Worm (Caenorhabditis elegans) whole organism, early embryonic: Measurements from ENCODE around the gene mam-2.

Experiments used
- F13C5.2 ChIP-seq: sonication (generic microtip); optimal IDR thresholded peaks from 2 replicates; lab custom pipeline; 2017; ENCODE audit warnings: mild to moderate bottlenecking, missing genetic modification characterization, inconsistent platforms, missing compliant biosample characterization
- aly-1 ChIP-seq: sonication (generic microtip); optimal IDR thresholded peaks from 2 replicates; lab custom pipeline; 2016; ENCODE audit warnings: missing genetic modification characterization, missing compliant biosample characterization
- ama-1 ChIP-seq: fragments of 150-350 bp; optimal IDR thresholded peaks from 2 replicates; lab custom pipeline; 2014
- flt-1 ChIP-seq: fragments of 200-800 bp; sonication (Bioruptor generic); IDR thresholded peaks from 2 replicates; pipeline ENCODE4 v1.3.6; 2022; ENCODE audit warnings: missing genetic modification characterization, missing compliant biosample characterization
- hmg-4 ChIP-seq: fragments of 200-800 bp; sonication (Bioruptor generic); optimal IDR thresholded peaks from 2 replicates; lab custom pipeline; 2018; ENCODE audit warnings: mild to moderate bottlenecking, missing genetic modification characterization, missing compliant biosample characterization
- hnd-1 ChIP-seq: sonication (generic microtip); optimal IDR thresholded peaks from 2 replicates; lab custom pipeline; 2016; ENCODE audit warnings: missing genetic modification characterization, missing compliant biosample characterization
- tra-4 ChIP-seq: sonication (generic microtip); optimal IDR thresholded peaks from 2 replicates; lab custom pipeline; 2017; ENCODE audit warnings: missing genetic modification characterization, missing compliant biosample characterization

- TF ChIP-seq flt-1 (GFP tag; lab: Robert Waterston, UW) (no peak), hnd-1 (tag; lab: Kevin White, UChicago) (no peak), hmg-4 (GFP tag; lab: Kevin White, UChicago) (no peak), ama-1 (lab: Kevin White, UChicago) (no peak), tra-4 (no peak), F13C5.2 (tag; lab: Kevin White, UChicago) (no peak), aly-1 (tag; lab: Kevin White, UChicago) (no peak)
Observed at ce11 chrIV:10017633-10018032, 34.6 kb downstream of the mam-2 start, which contains the start of gene F44D12.2.
